Fruit fly (Drosophila melanogaster): ENCODE measurements around the gene Remo.
A peak's percentile ranks its signal among the peaks of the same experiment; 100 is the strongest.

Gene Remo

DNA sequence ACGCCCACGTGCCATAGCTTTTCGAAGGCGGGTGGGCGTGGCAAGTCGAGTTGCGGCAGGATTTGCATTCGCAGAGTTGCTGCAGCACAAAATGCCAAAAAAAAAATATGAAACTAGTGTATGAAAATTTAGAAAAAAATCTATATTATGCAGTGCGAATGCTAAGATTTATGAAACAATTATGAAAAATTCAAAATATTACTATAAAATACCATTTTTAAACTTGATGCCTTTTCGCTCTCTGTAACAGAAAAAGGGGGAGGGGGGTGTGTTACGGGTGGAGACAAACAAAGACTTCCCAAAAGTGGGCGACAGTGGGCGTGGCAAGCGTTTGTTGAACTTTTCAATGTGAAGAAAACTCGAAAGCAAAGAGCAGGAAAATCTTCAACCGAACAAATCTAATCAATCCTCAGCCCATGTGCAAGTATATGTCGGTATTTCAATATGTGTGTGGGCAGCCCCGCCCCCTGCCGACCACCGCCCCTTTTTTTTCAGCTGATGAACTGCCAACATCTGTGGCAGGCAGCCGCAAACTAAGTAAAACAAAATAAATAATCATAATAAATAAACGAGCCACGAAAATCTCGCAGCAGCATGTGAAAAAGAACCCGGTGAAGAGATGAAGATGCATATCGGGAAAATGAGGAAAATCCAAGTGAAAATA is 38.0 kb upstream of the Remo start (continued):
- no peak for TF ChIP-seq CG11762 (GFP tag; optimal IDR thresholded peaks at IDR 0.05; ENCODE audit: insufficient read depth)
- no peak for TF ChIP-seq CG34406 (GFP tag; optimal IDR thresholded peaks at IDR 0.05)

DNA sequence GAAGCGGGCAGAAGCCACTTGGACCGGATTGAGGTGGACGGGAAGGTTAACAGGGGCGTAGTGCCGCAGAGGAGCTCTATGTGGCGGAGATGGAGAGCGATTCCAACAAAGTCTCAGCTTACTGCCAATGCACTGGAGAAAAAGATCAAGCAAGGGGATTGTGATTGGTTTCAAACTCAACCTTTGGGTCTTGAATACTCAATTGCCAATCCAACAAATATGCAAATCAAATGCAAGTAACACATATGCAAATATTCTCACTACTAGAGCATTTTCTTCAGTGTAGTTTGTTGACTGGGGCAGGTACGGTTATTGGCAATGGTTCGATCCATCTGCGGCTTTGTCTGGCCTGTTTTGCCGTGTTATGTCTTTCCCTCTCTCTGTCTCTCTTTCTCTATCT is 36.5 kb upstream of the Remo start:
- peak; percentile 97 for TF ChIP-seq CG7368 (GFP tag; optimal IDR thresholded peaks at IDR 0.05)
- peak; percentile 91 for TF ChIP-seq fd59A (GFP tag; optimal IDR thresholded peaks at IDR 0.05)
- peak; percentile 95 for TF ChIP-seq Sox14 (GFP tag; optimal IDR thresholded peaks at IDR 0.05)
- peak; percentile 93 for TF ChIP-seq Smox (GFP tag; optimal IDR thresholded peaks at IDR 0.05)
- peak; percentile 93 for TF ChIP-seq CG11902 (GFP tag; optimal IDR thresholded peaks at IDR 0.05)
- peak; percentile 92 for TF ChIP-seq dac (GFP tag; optimal IDR thresholded peaks at IDR 0.05)
- TF ChIP-seq salr (GFP tag; optimal IDR thresholded peaks at IDR 0.05): peak; percentile 84 to 94
- TF ChIP-seq CG31627 (GFP tag; optimal IDR thresholded peaks at IDR 0.05): peak; percentile 94
- TF ChIP-seq esn (GFP tag; optimal IDR thresholded peaks at IDR 0.05): peak; percentile 94
- peak; percentile 94 for TF ChIP-seq CG10631 (GFP tag; optimal IDR thresholded peaks at IDR 0.05)
- TF ChIP-seq CG1621 (tag; optimal IDR thresholded peaks at IDR 0.05): peak; percentile 95
- peak; percentile 78 for TF ChIP-seq Blimp-1 (GFP tag; optimal IDR thresholded peaks at IDR 0.05)
- peak; percentile 92 for TF ChIP-seq Sox15 (GFP tag; optimal IDR thresholded peaks at IDR 0.05)
- peak; percentile 94 for TF ChIP-seq net (GFP tag; optimal IDR thresholded peaks at IDR 0.05)
- peak; percentile 90 for TF ChIP-seq CG34406 (GFP tag; optimal IDR thresholded peaks at IDR 0.05)
- TF ChIP-seq Sox102F (GFP tag; optimal IDR thresholded peaks at IDR 0.05): peak; percentile 93
- TF ChIP-seq CG6808 (GFP tag; optimal IDR thresholded peaks at IDR 0.05): peak; percentile 92
- peak; percentile 90 for TF ChIP-seq CG8319 (GFP tag; optimal IDR thresholded peaks at IDR 0.05)
- TF ChIP-seq CG6163 (GFP tag; IDR thresholded peaks at IDR 0.05): peak; percentile 97
- peak; percentile 96 for TF ChIP-seq topi (GFP tag; optimal IDR thresholded peaks at IDR 0.05)
- TF ChIP-seq fd85E (GFP tag; optimal IDR thresholded peaks at IDR 0.05): peak; percentile 89
- TF ChIP-seq CG3919 (GFP tag; optimal IDR thresholded peaks at IDR 0.05): peak; percentile 97
- peak; percentile 98 for TF ChIP-seq Eip78C (GFP tag)
- peak; percentile 94 for TF ChIP-seq CG8119 (GFP tag; IDR thresholded peaks at IDR 0.05)
- peak; percentile 91 for TF ChIP-seq Gug (GFP tag; IDR thresholded peaks at IDR 0.05)
- TF ChIP-seq CG6792 (GFP tag; optimal IDR thresholded peaks at IDR 0.05): peak; percentile 95
- peak; percentile 94 for TF ChIP-seq Ets96B (tag; optimal IDR thresholded peaks at IDR 0.05)
- peak; percentile 95 for TF ChIP-seq CG32006 (GFP tag; optimal IDR thresholded peaks at IDR 0.05)
- TF ChIP-seq CG6854 (GFP tag; optimal IDR thresholded peaks at IDR 0.05): peak; percentile 86
- TF ChIP-seq CG8632 (GFP tag; optimal IDR thresholded peaks at IDR 0.05): peak; percentile 91
- TF ChIP-seq Ets21C (GFP tag; optimal IDR thresholded peaks at IDR 0.05): peak; percentile 88
- peak; percentile 94 for TF ChIP-seq Hr4 (GFP tag; optimal IDR thresholded peaks at IDR 0.05)
- peak; percentile 71 for TF ChIP-seq Hr38 (GFP tag; optimal IDR thresholded peaks at IDR 0.05)
- peak; percentile 93 for TF ChIP-seq CG3032 (tag; optimal IDR thresholded peaks at IDR 0.05)
- TF ChIP-seq fkh (GFP tag; optimal IDR thresholded peaks at IDR 0.05): peak; percentile 29
- peak; percentile 91 for TF ChIP-seq spab (GFP tag; optimal IDR thresholded peaks at IDR 0.05)
- TF ChIP-seq vri (GFP tag; optimal IDR thresholded peaks at IDR 0.05): peak; percentile 92
- TF ChIP-seq dsx (GFP tag; optimal IDR thresholded peaks at IDR 0.05; ENCODE audit: poor library complexity, severe bottlenecking): peak; percentile 98
- TF ChIP-seq CG6276 (GFP tag; optimal IDR thresholded peaks at IDR 0.05): peak; percentile 91
- peak; percentile 96 for TF ChIP-seq Eip75B (GFP tag; optimal IDR thresholded peaks at IDR 0.05)
- peak; percentile 92 for TF ChIP-seq CG4318 (GFP tag; optimal IDR thresholded peaks at IDR 0.05)
- peak; percentile 94 for TF ChIP-seq CG10669 (GFP tag; optimal IDR thresholded peaks at IDR 0.05)
- peak; percentile 67 for TF ChIP-seq Eip93F (GFP tag; optimal IDR thresholded peaks at IDR 0.05)
- peak; percentile 91 for TF ChIP-seq CG11762 (GFP tag; optimal IDR thresholded peaks at IDR 0.05; ENCODE audit: insufficient read depth)
- peak; percentile 96 for TF ChIP-seq svp (GFP tag)
- TF ChIP-seq acj6 (GFP tag; optimal IDR thresholded peaks at IDR 0.05): peak; percentile 96
- peak; percentile 94 for TF ChIP-seq eg (GFP tag; IDR thresholded peaks at IDR 0.05)
- TF ChIP-seq CG15336 (GFP tag; IDR thresholded peaks at IDR 0.05): peak; percentile 95
